Fruit fly (Drosophila melanogaster): ENCODE data around the gene ND-13B.

The ND-13B gene

DNA sequence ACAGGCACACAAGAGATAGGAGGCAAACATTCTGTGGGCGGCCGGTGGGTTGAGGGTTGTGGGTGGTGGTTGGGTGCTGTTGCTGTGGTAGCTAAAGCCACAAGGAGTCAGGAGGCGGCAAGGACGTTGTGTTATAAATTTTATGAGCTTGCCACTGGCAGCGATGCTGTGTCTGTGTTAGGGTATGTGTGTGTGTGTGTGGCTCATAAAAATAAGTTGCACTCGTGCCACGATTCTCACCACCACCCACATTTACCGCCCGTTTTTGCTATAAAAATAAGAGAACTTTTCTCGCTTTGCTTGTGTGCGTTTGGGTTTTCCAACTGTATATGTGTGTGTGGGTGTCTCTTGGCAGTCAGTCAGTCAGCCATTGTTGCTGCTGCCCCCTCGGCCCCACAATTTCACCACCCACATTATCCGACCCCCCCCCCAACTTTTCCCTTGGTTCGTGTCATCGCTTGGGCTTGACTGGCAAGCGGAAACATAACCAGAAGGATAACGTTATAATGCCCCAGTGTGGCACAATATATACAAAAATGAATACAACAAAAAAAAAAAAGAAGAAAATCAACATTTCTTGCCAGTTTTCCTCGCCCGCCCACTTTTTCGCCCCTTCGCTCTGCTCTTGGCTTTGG is 31.0 kb upstream of the ND-13B start:
- no peak for TF ChIP-seq CG17801 (GFP tag; optimal IDR thresholded peaks at IDR 0.05; ENCODE audit: partially characterized antibody)

DNA sequence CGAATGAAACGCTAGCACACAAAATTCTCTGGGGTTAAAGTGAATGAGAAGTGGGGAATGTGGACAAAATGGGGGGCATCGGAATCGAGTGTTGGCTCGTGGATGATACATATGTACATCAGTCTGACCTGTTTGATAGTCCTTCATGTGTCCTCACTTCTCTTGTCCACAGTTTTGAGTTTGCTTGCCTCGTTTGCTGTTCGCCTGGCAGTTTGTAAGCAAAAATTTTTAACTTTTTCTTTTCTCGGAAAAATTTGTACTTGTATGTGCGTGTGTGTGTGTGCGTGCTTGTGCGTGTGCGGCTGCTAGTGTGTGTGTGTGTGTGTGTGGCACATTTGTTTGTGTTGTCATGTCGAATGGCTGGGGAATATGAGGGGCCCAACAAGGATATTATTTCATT is 29.7 kb upstream of the ND-13B start:
- TF ChIP-seq CG17801 (GFP tag; optimal IDR thresholded peaks at IDR 0.05; ENCODE audit: partially characterized antibody), result no peak

DNA sequence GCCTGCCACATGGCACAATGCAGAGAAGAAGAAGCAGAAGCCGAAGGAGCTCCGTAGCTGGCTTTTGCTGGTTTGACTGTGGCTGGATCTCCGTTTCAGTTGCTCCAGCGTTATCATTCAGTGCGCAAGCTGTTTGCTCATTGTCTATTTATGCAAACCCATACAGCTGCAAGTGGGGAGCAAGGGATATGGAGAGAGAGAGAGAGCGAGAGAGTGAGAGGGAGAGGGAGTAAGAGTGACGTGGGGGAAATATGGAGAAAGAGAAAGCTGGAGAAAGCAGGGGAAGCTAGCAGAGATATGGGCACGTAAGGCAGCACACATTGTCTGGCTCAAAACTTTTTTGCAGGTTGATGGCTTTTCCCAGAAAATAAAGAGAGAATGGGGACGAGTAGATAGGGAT is 28.7 kb upstream of the ND-13B start:
- TF ChIP-seq CG17801 (GFP tag; optimal IDR thresholded peaks at IDR 0.05; ENCODE audit: partially characterized antibody), result no peak

DNA sequence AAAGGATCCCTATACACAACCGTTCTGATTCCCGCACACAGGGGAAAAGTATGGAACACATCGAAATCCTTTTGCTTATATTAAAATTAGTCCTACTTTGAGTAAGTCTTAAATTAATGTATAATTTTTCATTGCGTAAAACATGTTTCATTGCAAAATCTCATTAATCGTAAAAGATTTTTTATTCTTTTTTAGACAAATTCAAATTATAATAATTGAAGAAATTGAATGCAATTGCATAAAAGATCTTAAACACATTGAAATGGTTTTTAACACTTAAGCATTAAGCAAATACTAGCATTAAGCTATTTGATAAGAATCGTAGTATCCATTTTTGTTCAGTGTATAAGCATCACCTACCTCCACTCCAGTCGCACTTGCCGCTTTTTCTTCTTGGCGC is 25.9 kb upstream of the ND-13B start:
- no peak for TF ChIP-seq CG17801 (GFP tag; optimal IDR thresholded peaks at IDR 0.05; ENCODE audit: partially characterized antibody)

DNA sequence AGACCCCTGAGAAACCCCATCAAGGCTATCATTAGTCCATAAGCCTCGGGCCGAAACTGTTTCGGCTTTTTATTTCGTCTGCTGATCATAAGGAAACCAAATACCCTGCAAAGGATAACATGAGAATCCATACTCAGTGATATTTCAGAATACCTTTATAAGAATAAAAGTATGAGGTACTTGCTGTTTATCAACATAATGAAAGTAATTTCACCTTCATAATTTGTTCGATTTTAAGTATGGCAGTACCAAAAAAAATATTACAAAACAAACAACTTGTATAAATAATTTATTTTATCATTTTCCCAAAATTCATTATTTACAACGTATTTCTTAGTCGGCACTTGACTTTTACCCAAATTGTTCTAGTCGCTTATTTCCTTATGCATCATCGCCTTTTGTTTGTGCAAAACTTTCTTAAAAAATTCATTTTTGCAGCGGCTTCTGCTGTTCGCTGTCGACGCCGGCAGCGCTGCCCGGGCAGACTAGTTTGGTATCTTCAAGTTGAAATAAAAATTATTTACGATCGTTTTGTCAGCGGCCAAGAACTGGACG is 22.5 kb upstream of the ND-13B start:
- TF ChIP-seq CG17801 (GFP tag; optimal IDR thresholded peaks at IDR 0.05; ENCODE audit: partially characterized antibody), result no peak

DNA sequence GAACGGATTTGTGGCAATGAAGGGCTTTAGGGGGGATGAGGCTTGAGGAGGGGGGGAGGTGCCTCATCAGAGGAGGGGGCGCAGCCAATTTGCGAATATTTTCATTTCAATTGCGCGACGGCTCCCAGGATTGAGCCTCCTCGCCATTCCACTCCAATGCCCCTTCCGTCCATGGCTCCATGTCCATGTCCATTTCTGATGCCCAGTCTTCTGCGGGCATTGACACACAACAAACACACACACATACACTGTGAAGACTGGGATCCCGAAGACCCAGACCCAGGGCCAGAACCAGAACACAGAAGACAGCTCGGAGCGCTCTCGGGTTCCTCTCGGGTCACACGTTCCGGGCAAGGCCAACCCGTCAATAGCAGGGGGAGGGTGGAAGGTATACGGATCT is 21.8 kb upstream of the ND-13B start:
- TF ChIP-seq CG17801 (GFP tag; optimal IDR thresholded peaks at IDR 0.05; ENCODE audit: partially characterized antibody), result no peak

DNA sequence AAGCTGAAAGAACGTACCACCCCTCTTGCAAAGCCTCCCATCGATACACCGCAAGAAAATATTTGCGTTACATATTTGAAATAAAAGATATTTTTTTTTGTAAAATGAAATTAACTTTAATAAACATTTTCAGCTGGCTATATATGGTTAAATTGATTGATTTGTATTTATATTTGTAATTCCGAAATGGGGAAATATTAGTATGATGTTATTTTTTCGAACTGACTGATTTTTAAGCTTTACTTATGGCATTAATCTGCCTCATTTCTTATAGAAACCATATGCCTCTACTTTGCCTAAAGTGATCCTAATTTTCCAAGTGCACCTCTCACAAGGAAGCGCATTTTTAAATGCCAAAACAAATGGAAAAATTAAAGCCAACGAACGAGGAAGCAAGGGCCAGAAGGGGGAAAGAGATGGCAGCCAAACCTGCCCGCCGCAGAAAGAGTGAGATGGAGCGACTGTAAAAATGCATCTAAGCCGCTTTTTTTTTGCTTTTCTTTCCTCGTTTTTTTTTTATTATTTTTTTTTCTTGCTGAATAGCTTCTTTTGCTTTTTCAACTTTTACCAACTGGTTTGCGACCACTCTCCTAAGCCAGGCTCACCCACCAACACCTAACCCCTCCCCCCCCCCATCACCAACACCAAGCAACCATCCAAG is 19.7 kb upstream of the ND-13B start:
- no peak for TF ChIP-seq CG17801 (GFP tag; optimal IDR thresholded peaks at IDR 0.05; ENCODE audit: partially characterized antibody)

DNA sequence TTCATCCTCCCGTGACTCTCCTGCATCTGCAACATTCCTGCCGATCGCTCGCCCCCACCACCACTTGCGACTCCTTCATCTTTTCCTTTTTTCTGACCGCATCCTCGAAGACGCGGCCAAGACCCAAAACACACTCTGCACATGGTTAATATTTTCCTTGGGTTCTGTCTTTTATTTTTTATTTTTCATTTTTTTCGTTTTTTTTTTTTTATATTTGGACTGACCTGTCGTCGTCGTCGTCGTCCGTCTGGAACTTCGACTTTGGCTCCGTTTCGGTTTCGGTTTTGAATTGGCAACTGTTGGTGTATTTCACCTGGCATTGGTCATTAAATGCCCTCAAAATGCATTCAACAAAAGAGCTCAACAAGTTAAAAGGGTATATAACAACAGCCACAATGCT is 18.1 kb upstream of the ND-13B start:
- no peak for TF ChIP-seq CG17801 (GFP tag; optimal IDR thresholded peaks at IDR 0.05; ENCODE audit: partially characterized antibody)

DNA sequence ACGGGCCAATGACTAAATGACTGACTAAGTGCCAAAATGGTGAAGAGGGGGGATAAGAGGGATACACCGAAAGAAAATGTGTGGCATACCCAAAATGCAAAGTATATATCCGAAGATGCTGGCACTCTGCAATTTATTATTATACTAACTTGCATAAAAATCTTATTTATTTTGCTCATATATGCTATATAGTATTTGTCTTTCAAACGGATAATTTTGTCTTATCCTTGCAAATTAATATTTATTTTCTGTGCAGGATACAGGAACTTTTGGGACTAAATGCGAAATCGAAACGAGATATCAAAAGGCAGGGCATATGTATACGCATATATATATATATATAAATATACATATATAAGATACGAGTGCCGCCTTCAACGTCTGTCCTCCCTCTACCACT is 17.4 kb upstream of the ND-13B start:
- TF ChIP-seq CG17801 (GFP tag; optimal IDR thresholded peaks at IDR 0.05; ENCODE audit: partially characterized antibody), result no peak

DNA sequence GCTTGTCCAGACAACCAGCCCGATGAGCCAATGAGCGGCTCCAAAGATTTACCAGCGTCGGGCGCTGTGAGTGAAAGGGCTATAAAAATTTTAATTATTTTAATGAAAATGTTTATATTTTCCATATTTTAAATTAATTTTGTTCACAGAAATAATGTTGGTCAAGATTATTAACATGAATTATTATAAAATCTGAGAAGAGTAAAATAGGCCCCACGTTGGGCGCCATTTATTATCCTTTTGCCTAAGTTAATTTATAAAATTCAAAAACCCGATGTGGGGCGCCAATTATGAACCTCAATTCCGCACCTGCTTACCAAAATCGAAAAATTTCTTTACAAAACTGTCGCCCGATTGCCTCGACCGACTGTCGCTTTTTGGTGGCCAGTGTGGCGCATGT is 15.2 kb upstream of the ND-13B start:
- no peak for TF ChIP-seq CG17801 (GFP tag; optimal IDR thresholded peaks at IDR 0.05; ENCODE audit: partially characterized antibody)

DNA sequence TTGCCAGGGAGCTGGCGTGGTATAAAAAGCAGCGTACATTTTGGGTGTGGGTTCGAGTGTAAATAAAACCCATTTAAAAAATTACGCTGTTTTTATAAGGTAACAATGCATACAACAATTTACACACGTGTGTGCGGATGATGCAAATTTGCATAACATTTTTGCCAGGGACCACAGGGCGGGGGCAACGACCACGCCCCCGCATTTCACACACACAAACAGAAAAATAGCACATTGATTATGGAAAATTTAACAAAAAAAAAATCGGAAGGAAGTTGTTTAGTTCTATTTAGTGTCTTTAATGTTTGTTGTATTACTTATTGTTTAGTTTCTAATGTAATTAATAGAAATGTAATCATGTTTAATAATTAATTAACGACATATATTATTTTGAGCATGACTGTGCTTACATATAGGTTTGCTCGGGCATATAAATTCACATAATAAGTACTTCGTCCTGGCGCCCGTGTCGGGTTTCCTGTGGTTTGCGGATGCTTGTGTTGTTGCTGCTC is 10.6 kb upstream of the ND-13B start:
- TF ChIP-seq CG17801 (GFP tag; optimal IDR thresholded peaks at IDR 0.05; ENCODE audit: partially characterized antibody), result no peak

DNA sequence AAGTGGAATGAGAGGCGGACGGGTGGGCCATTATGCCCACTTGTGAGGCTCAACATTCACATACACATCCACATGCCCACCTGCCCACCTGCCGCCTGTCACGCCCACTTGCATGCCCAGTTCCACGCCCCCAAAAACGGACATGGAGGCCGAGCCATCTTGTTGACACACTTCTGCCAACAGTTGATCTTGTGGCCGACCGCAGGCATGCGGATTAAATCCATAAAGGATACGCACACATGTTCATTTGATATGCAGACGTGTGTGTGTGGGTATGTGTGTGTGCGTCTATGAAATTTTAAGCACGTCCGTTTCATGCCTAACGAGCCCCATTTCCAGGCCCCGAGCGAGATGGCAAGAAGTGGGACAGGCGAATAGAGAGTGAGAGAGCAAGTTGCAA is 8.3 kb upstream of the ND-13B start:
- no peak for TF ChIP-seq CG17801 (GFP tag; optimal IDR thresholded peaks at IDR 0.05; ENCODE audit: partially characterized antibody)

DNA sequence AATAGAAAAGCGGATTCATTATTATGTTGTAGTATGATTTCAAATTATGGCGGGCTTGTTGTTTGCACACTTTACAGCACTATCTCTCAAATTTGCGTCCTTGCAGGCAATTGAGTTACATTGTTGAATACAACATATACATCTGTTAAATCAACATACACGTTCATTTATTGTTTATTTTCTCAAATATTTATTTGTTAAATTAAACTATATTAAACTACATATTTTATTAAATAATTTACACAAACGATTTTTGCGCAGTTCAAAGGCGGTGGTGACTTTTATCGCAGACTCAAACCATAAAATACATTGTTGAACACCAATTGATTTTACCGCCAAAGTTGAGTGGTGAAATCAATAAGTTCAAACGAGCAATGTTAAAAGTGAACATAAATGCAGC is 4.3 kb upstream of the ND-13B start:
- no peak for TF ChIP-seq CG17801 (GFP tag; optimal IDR thresholded peaks at IDR 0.05; ENCODE audit: partially characterized antibody)

DNA sequence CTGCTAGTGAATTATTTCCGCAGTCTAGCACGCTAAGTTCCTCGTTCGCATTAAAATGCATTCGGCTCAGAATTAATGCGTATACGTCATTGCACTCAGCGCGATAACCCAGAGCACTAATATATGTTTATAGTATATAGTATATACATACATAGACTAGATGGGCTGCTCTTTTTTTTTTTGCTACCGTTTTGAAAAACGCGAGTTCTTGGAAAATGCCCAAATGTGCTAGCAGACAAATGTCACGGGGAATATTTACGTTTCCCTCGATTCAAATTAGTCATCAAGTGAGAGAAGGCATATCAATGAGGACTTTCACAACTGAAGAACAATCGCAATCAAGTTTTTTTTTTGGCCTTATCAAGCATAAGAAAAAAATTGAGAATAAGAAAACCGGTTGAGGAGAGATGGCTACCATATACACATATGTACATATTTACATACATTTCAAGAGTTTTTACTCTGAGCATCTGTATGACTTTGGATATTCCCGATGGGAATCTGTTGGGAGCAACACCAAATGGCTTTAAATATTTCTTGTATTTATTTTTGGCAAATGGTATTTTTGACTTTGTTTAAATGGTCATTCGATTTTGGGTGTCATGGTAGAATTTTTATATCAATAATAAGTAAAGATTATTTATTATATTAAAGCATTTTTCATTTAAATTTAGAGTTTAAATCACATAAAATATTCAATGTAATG is 3.7 kb upstream of the ND-13B start:
- TF ChIP-seq CG17801 (GFP tag; optimal IDR thresholded peaks at IDR 0.05; ENCODE audit: partially characterized antibody), result no peak

DNA sequence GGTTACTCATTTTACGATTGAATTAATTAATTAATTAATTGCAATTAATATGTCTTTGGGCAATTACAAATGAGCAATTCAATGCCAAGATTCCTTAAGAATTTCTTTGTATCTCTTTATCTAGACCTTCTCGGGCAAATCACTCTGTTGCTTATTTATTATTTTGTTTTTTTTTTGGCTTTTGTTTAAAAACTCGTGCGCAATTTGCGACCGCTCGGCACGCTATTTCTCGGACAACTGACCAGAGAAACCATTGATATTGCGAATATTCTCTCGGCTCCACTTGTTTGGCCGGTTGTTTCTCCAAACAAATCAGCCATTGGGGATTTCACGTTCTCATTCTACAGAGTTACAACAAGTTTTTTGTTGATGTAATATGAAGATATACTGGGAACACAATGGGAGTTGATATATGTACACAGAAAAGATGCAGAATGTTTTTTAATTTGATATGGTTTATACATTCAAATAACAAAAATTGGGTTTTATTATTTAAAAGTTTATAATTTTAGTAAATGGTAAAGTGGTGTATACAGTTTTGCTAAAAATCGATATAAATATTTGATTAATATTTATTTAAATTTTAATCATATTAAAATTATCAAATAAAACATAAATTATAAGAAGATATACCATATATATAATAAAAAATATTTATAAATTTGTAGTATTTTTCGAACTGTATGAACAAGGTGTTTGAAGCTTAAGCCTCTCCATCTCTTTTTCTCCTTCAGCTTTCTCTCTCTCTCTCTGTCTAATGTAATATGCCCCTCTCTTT is 2.9 kb upstream of the ND-13B start, which contains the start of gene NijA:
Gene NijA, minus strand, starts transcription at position 243 of the 778 bp plus-strand sequence.
- TF ChIP-seq CG17801 (GFP tag; optimal IDR thresholded peaks at IDR 0.05; ENCODE audit: partially characterized antibody), result peak; percentile 15
